Fruit fly (Drosophila melanogaster): ENCODE data around the gene Sik2.

DNA sequence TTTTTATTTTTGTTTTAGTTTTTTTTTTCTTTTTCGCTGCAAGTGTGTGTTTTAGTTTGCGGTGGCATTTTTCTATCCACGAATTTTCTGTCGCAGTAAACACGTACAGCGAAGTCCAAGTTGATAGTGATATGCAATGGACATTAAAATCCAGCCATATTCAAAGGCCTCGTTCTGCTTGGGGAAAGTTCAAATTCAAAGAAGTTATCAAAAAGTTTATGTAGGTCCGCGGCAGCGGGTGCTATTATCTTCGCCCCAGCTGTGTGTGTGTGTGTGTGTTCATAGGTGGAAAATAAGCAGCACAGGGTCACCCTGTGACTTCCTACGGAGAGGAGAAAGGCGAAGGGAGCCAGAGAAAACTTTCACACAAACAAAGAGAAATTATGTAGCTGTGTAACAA lies 25.8 kb upstream of the Sik2 start:
- no peak for TF ChIP-seq CTCF (optimal IDR thresholded peaks at IDR 0.05)
- no peak for TF ChIP-seq CG8478 (optimal IDR thresholded peaks at IDR 0.05)

All from S2 (cell line).